Fruit fly (Drosophila melanogaster): ENCODE data around the gene tomb.

DNA sequence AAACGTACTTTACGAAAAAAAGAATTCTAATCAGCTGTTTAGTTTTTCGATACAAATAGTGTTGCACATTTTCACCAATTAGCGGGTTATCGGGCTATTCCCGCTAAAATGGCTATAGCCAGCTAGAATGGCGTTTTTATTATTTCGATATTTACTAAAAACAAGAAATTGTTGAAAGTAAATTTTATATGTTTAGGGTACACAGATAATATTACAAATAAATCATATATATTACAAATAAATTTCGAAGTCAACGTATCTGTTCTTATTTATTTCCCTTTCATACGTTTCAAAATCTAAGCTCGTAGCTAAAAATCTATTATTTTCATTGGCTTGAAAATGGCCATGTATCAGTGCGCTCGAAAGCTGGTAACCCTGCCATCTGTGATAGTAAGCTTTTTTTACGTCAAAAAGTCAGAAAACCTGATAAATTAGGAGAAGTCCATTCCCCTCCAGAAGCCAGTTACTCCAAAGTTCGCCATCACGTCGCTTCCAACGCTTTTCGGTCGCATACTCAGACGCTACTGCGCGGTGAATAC, 16.6 kb downstream of the tomb start, which contains the start of the genes CG7382 and cl:
- TF ChIP-seq h (optimal IDR thresholded peaks at IDR 0.05) (no peak), Sin3A (optimal IDR thresholded peaks at IDR 0.05) (no peak)

All from Kc167 (cell line).